Fruit fly (Drosophila melanogaster) whole organism, larva: ENCODE results near the gene Ugt304A1.
A peak's percentile ranks its signal among the peaks of the same experiment; 100 is the strongest.

ENCODE experiments used
- noc ChIP-seq: fragments of 200-800 bp; sonication (Bioruptor generic); optimal IDR thresholded peaks from 3 replicates; lab custom pipeline; 2019; ENCODE audit warnings: missing biosample characterization, mild to moderate bottlenecking, missing genetic modification characterization, moderate library complexity

Gene Ugt304A1

DNA sequence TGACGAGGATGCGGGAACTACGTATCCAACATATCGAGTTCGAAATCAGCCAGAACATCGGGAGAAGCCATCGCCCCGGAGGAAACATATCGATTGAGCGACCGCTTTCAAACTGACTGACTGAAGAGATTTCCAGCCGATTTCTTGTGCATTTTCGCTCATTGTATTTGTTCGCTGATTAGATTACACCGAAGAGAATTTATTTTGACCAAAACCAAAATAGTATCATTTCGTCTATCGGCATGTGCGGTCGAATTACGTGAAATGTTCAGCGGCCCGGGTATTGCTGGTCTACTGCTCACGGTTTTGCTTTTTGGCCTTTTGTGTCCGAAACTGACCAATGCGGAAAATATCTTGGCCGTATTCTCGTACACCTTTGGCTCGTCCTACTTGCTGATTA, at the start of gene Ugt304A1, which contains the start of gene Ugt303A1:
Gene Ugt304A1 (minus strand): TSS at position 101 of the 400 bp plus-strand sequence.
Gene Ugt303A1 (plus strand): TSS at position 222 of the 400 bp plus-strand sequence.
- no peak for TF ChIP-seq noc (tag; lab: Kevin White, UChicago)

DNA sequence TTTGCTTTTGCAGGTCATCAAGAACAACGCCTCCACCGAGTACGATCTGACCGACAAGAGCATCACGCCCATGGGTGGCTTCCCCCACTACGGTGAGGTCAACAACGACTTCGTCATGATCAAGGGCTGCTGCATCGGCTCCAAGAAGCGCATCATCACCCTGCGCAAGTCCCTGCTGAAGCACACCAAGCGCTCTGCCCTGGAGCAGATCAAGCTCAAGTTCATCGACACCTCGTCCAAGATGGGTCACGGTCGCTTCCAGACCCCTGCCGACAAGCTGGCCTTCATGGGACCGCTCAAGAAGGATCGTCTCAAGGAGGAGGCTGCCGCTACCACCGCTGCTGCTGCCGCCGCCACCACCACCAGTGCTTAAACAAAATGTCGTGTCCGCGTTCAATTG, 49.3 kb upstream of the Ugt304A1 start:
- no peak for TF ChIP-seq noc (tag; lab: Kevin White, UChicago)

DNA sequence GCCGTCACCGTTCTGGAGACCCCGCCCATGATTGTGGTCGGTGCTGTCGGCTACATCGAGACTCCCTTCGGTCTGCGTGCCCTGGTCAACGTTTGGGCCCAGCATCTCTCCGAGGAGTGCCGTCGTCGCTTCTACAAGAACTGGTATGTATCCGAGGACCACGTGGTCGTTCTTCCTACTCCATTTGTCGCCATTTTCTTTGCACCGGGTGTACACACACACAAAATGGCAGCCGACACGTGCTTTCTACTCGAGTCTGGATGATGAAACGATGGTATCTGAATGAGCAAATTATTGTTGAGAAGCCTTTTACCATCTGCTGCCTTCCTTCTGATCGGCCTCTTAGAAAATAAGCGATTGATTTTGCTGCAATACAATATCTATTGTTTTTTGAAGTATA, 47.4 kb upstream of the Ugt304A1 start:
- no peak for TF ChIP-seq noc (tag; lab: Kevin White, UChicago)

DNA sequence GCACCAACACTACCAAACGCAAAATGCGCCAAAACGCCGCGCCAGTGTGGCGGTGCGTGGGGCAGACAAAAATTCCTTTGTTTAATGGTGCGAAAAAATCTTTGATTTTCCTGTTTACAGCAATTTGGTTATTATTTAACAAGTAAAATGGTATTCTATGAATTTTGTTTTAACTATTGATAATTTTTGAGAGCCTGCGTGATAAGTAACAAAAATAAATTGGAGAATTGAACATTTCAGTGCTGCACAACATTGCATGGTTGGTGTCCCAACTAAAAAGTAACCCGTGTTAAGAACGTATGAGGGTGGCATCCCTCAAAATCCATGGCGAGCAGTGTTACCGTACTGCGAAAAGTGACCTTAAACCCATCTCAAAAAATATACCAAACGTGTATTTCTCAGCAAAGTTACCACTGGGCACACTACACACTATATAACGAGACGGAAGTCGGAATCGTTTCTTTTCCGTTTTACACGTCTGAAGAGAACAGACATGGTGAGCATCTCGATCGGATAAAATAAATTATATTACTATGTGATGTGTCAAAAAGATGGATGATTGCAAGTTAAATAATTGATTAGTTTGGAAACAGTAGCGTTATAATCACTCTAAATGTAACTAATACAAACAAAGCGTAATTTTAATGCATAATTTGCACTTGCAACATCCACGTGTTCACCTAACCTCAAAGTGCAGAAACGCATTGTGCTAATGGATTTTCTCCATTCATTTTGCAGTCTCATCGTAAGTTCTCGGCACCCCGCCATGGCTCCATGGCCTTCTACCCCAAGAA, 46.4 kb upstream of the Ugt304A1 start, which contains the start of the genes CG6693 and RpL3:
Gene CG6693 (minus strand): TSS at position 203 of the 794 bp plus-strand sequence.
Gene RpL3 (plus strand): TSS at position 458 of the 794 bp plus-strand sequence.
- TF ChIP-seq noc (tag; lab: Kevin White, UChicago): peak; percentile 55

DNA sequence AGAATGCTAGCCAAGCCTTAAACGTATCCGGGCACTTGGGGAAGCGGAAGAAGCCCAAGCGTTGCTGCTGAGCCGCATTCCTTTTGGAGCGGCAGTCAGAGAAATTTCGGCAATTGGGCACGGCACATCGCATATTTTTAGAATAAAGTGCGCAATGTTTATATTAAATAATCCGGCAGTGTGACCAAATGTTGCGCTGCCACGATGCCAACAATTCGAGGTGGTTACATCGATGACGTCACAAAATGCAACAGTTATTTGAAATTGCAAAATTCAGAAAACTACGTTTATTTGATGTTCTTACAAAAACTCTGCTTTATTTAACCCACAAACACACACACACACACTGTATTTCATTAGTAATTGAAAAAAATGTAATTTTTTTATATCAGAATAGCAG, 44.7 kb upstream of the Ugt304A1 start, which contains the start of gene CG6689:
Gene CG6689 (minus strand): TSS at position 182 of the 400 bp plus-strand sequence.
- no peak for TF ChIP-seq noc (tag; lab: Kevin White, UChicago)

DNA sequence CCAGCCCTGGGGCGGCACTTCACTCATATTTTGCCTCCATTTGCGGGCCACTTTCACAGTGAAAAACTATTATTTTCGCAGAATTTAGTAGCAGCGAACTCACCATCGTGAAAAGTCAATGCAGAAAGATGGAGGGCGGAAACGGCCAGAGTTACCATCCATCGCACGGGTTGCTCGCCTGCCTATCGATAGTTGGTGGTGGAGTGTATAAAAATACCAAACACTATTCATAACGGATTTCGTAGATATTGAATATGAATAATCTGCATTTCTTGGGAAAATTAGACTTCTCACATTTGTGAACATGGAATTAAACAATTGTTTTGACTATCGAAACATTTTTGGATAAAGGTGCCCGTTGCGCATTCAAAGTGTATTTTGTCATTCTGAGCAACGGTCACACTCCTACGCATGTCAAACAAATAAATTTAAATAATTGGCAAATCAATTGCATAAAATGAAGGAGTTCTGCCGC, 41.0 kb upstream of the Ugt304A1 start, which contains the start of the genes RpS25 and CG4820:
Gene RpS25 (minus strand): TSS at position 132 of the 475 bp plus-strand sequence.
Gene CG4820 (plus strand): TSS at position 380 of the 475 bp plus-strand sequence.
- peak; percentile 69 for TF ChIP-seq noc (tag; lab: Kevin White, UChicago)

DNA sequence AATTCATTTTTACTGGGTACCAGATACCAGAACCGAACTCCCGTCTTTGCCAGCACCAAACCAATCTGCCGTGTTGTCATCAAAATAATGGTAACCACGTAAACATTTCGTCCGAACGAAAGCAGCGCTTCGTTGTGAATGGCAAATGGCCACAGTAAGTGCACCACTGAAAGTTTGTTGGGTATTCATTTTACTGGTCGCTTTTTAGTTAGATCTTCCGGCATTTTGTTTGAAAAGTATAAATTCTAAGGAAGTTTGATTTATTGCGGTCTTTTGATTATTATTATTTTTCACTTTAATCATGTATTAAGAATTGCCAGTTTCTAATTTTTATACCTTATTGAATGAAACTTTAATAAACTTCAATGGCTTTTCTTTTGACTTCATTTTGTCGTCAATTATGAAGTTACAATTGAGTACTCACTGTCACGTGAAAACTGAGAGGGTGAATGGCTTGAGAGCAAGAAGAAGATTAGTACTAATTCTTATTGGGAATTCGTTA, 39.3 kb upstream of the Ugt304A1 start, which contains the start of gene ZnT86D:
Gene ZnT86D (minus strand): TSS at position 91 of the 502 bp plus-strand sequence.
- peak; percentile 85 for TF ChIP-seq noc (tag; lab: Kevin White, UChicago)

DNA sequence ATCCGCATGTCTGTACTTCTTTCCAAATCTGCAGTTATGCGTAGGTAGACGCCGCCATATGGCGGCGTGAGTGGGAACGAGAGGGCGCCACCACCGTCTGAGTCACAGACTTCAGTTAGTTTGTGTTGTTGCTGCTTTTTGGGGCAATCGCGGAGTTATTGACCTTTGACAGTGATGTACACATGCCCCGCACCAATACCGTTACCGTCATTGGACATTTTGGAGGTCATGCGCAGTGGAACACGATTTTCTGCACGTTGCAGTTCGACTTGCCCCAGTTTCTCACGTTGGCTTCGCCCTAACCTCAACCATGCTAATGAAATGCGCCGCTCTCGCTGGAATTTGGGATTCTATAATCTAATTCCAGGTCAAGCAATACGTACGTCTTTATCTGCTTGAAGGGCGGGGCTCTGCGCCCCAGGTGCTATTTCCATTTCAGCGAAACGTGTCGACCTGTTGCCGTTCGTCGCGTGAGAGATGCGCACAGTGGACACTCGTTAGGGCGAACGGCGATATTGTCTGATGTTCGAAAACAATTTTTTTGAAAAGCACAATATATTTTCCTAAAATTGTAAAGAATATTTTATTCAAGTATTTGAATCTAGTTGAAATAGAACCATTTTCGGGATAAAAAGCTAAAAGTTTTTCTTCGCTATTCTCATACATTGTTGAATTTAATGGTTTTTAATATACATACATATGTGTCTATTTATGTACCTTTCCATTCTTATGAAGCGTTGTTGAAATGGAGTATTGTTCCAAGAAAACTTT, 36.3 kb upstream of the Ugt304A1 start:
- peak; percentile 68 for TF ChIP-seq noc (tag; lab: Kevin White, UChicago)

DNA sequence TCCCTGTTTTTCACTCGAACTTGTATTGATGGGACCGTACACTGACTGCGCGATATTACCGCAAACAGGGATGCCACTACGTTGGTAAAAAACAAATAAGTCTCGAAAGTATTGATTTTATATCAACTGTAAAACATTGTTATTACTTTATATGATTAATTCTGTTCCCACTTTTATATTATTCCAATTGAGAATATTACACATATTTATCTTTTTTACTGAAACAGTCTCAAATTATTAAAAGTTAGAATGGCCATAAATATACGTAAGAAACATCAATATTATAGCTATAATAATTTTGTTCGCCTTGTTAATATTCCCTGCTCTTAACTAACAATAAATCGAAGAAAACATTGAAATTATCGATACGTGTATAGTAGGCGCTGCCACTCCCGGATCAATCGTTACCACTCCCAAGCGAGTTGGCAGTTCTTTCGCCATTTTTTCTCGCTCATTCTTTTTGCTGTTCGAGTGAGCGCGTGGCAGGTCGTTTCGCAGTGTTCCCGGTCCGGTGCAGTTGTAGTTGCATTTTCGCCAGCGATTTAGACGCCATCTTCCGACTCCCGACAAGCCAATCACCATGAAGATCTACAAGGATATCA, 34.7 kb upstream of the Ugt304A1 start, which contains the start of the genes SdhC and Tctp:
Gene SdhC (minus strand): TSS at position 49 of the 602 bp plus-strand sequence.
Gene Tctp (plus strand): TSS at position 447 of the 602 bp plus-strand sequence.
- TF ChIP-seq noc (tag; lab: Kevin White, UChicago): peak; percentile 63

DNA sequence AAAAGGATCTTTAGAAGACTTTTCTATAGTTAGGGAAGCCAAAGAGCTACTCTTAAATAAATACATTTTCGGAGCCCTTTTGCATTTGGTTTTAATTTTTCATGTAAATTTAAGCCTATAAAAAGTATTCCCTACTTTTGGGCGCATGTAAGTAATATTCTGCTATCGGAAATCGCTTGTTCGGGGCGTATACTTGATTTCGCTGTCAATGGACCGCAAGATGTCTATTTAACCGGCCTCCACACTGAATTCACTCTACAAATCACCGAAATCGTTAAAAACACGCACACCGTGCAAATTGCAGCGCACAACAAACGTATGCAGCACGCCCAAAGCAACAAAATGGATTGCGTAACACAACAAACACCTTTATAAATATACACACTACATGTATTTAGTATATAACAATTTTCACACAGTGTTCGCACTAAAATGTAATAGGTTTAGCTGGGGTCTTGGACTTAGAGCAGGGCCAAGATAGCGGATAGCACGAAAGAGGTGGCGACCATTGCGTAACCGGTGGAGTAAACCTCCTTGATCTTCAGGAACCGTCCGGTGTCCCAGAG, 33.6 kb upstream of the Ugt304A1 start:
- TF ChIP-seq noc (tag; lab: Kevin White, UChicago): no peak

DNA sequence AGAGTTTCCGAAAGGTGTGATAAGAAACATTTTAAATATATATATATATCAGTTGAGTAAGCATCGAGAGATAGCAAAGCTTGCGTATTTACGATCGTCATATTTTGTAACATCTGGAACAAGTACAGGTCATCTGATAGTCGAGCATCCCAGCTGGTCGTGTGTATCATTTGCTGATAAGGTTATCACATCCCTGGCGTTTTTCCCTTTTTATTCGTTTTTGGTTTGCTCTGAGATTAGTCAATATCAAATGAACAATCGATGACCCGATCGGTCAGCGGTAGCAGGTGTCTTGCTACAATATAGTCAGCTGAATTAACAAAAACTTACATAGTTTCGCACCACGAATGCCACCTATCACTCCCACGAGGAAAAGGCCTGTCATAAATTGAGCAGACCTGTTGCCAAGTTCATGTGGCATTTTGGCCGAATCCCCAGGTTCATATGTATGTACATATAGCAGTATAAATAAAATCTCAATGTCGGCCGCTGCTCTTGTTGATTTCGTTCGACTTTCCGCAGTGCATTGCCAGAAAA, 25.7 kb upstream of the Ugt304A1 start:
- peak; percentile 94 for TF ChIP-seq noc (tag; lab: Kevin White, UChicago)

DNA sequence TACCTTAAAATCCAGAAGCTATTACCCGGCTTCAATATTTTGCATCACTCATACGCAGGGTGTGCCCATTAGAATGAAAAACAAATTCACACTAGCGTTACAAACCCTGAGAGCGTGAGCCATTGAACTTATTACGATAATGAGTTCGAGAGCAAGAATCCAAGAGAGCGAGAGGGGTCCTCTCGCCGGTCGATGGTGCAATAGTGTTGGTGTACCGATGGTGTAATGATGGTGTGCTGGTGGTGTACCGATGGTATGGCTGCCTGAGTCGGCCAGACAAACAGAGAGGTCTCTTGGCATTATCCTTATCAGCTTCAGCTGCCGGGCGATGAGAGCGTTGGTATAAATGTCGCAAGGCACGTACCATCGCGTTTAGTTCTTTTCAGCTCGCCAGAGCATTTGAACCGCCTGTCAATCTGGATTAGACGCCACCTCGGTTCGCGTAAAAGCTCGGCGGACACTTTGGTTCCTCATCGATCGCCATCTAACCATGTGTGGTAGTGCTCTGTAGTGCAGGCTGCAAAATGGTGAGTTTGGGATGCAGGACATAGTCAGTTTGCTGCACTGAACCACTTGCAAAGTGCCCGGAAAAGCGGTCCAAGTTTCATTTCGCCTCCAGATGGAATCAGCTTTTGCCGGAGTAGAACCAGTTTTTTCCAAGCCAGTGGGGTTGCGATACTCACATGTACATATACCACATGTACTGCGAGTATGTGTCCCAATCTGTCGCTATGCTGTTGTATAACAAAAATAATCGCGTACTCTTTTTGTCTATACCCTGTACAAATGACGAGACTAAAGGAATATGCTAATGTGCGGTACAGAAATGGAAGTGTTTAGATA, 25.1 kb upstream of the Ugt304A1 start:
- no peak for TF ChIP-seq noc (tag; lab: Kevin White, UChicago)

DNA sequence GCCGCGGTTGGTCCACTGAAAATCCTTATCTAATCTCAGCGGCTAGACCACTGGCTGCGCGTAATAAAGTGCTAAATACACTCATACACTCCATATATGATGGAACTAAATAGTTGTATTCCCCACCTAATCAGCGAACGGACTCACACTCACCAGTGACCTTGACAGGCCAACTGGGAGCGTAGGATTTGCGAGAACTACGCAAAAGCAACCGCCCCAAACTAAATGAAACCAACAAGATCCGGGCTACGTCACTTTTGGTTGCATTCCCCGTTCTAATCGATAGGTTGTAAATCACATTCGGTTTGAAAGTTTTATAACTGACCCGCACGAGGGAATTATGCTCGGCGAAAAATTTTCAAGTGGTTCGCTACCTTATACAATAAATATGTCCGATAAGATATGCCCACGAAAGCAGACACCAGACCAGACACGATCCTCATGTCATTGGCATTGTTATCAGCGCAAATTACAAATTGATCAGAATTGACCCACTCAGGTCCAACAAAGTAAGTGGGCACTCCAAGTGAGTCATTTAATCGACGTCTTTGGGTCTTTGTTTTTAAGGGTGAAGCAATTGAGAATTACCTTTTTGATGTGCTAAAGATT, 24.1 kb upstream of the Ugt304A1 start:
- peak; percentile 71 for TF ChIP-seq noc (tag; lab: Kevin White, UChicago)
